Worm (Caenorhabditis elegans) whole organism, young adult: ENCODE measurements around the gene mpdu-1.

Experiments used
- B0019.2 ChIP-seq: fragments of 200-800 bp; sonication (Bioruptor generic); conservative IDR thresholded peaks from 2 replicates; pipeline ENCODE4 v1.3.6; 2022; ENCODE audit warnings: missing genetic modification reagents, missing genetic modification characterization, missing compliant biosample characterization
- F37B4.10 ChIP-seq: fragments of 200-800 bp; sonication (Bioruptor generic); IDR thresholded peaks from 2 replicates; pipeline ENCODE4 v1.3.6; 2022; ENCODE audit warnings: missing genetic modification characterization, missing compliant biosample characterization
- F49E8.2 ChIP-seq: sonication (generic microtip); optimal IDR thresholded peaks from 3 replicates; lab custom pipeline; 2017; ENCODE audit warnings: missing genetic modification characterization, mild to moderate bottlenecking, missing compliant biosample characterization, antibody characterized with exemption, moderate library complexity; ENCODE audit not compliant: insufficient read depth
- K12H6.12 ChIP-seq: fragments of 200-800 bp; sonication (Bioruptor generic); optimal IDR thresholded peaks from 2 replicates; lab custom pipeline; 2018; ENCODE audit warnings: mild to moderate bottlenecking, missing genetic modification characterization, missing compliant biosample characterization
- Y56A3A.18 ChIP-seq: fragments of 200-800 bp; sonication (Bioruptor generic); IDR thresholded peaks from 2 replicates; pipeline ENCODE4 v1.3.6; 2022; ENCODE audit warnings: missing genetic modification reagents, missing genetic modification characterization, missing compliant biosample characterization
- akir-1 ChIP-seq: fragments of 200-800 bp; sonication (Bioruptor generic); optimal IDR thresholded peaks from 2 replicates; lab custom pipeline; 2018; ENCODE audit warnings: mild to moderate bottlenecking, missing genetic modification characterization, moderate library complexity, missing compliant biosample characterization
- ama-1 ChIP-seq, 3 experiments: fragments of 150-350 bp in 1 of 3; sonication (generic microtip) in 2 of 3; optimal IDR thresholded peaks; 2 replicates each; lab custom pipeline; 2014 to 2018; ENCODE audit warnings: missing biosample characterization in 2 of 3, missing genetic modification characterization in 2 of 3, missing genetic modification reagents in 2 of 3
- aptf-2 ChIP-seq: fragments of 200-800 bp; sonication (Bioruptor generic); conservative IDR thresholded peaks from 2 replicates; pipeline ENCODE4 v1.3.6; 2022; ENCODE audit warnings: missing genetic modification reagents, missing genetic modification characterization, missing compliant biosample characterization
- aptf-3 ChIP-seq: fragments of 200-800 bp; sonication (Bioruptor generic); IDR thresholded peaks from 2 replicates; pipeline ENCODE4 v1.3.6; 2022; ENCODE audit warnings: missing genetic modification characterization, missing compliant biosample characterization
- attf-3 ChIP-seq: fragments of 200-800 bp; sonication (Bioruptor generic); conservative IDR thresholded peaks from 2 replicates; pipeline ENCODE4 v1.3.6; 2022; ENCODE audit warnings: missing genetic modification reagents, missing genetic modification characterization, missing compliant biosample characterization
- attf-6 ChIP-seq: fragments of 200-800 bp; sonication (Bioruptor generic); IDR thresholded peaks from 2 replicates; pipeline ENCODE4 v1.3.6; 2022; ENCODE audit warnings: missing genetic modification reagents, missing genetic modification characterization, missing compliant biosample characterization
- bed-1 ChIP-seq: fragments of 200-800 bp; sonication (Bioruptor generic); IDR thresholded peaks from 2 replicates; pipeline ENCODE4 v1.3.6; 2022; ENCODE audit warnings: missing genetic modification reagents, missing genetic modification characterization, missing compliant biosample characterization
- ccch-3 ChIP-seq: fragments of 200-800 bp; sonication (Bioruptor generic); optimal IDR thresholded peaks from 2 replicates; lab custom pipeline; 2018; ENCODE audit warnings: mild to moderate bottlenecking, missing genetic modification characterization, missing compliant biosample characterization
- cebp-1 ChIP-seq, 2 experiments: fragments of 200-800 bp in 1 of 2; sonication (Bioruptor generic) in 1 of 2; sonication (generic microtip) in 1 of 2; IDR thresholded peaks in 1 of 2; optimal IDR thresholded peaks in 1 of 2; 2 replicates each; pipeline versions ENCODE4 v1.3.6 to Lab custom; 2017 to 2022; ENCODE audit warnings: missing compliant biosample characterization in 2 of 2, missing genetic modification characterization in 2 of 2, mild to moderate bottlenecking in 1 of 2, missing genetic modification reagents in 1 of 2, moderate library complexity in 1 of 2
- ceh-27 ChIP-seq: fragments of 200-800 bp; sonication (Bioruptor generic); optimal IDR thresholded peaks from 2 replicates; lab custom pipeline; 2018; ENCODE audit warnings: mild to moderate bottlenecking, missing genetic modification characterization, moderate library complexity, missing compliant biosample characterization
- ceh-40 ChIP-seq: fragments of 200-800 bp; sonication (Bioruptor generic); IDR thresholded peaks from 2 replicates; pipeline ENCODE4 v1.3.6; 2022; ENCODE audit warnings: missing genetic modification characterization, missing compliant biosample characterization
- ceh-58 ChIP-seq: fragments of 200-800 bp; sonication (Bioruptor generic); IDR thresholded peaks from 2 replicates; pipeline ENCODE4 v1.3.6; 2022; ENCODE audit warnings: missing genetic modification characterization, missing compliant biosample characterization
- dpl-1 ChIP-seq: fragments of 150-350 bp; optimal IDR thresholded peaks from 2 replicates; lab custom pipeline; 2014; ENCODE audit warnings: missing biosample characterization, missing genetic modification reagents, missing genetic modification characterization
- efl-1 ChIP-seq: fragments of 150-350 bp; optimal IDR thresholded peaks from 2 replicates; lab custom pipeline; 2014; ENCODE audit warnings: missing biosample characterization, missing genetic modification reagents, missing genetic modification characterization
- egrh-3 ChIP-seq: fragments of 200-800 bp; sonication (Bioruptor generic); IDR thresholded peaks from 2 replicates; pipeline ENCODE4 v1.3.6; 2022; ENCODE audit warnings: missing genetic modification reagents, missing genetic modification characterization, missing compliant biosample characterization
- ekl-4 ChIP-seq: fragments of 200-800 bp; sonication (Bioruptor generic); IDR thresholded peaks from 2 replicates; pipeline ENCODE4 v1.3.6; 2022; ENCODE audit warnings: missing genetic modification reagents, missing genetic modification characterization, missing compliant biosample characterization
- him-1 ChIP-seq: sonication (generic microtip); optimal IDR thresholded peaks from 2 replicates; lab custom pipeline; 2016; ENCODE audit warnings: missing genotype, missing genetic modification reagents, missing genetic modification characterization, missing compliant biosample characterization
- hmg-1.2 ChIP-seq: fragments of 200-800 bp; sonication (Bioruptor generic); IDR thresholded peaks from 2 replicates; pipeline ENCODE4 v1.3.6; 2022; ENCODE audit warnings: missing genetic modification reagents, missing genetic modification characterization, missing compliant biosample characterization
- lag-1 ChIP-seq: fragments of 200-800 bp; sonication (Bioruptor generic); IDR thresholded peaks from 2 replicates; pipeline ENCODE4 v1.3.6; 2022; ENCODE audit warnings: missing genetic modification reagents, missing genetic modification characterization, missing compliant biosample characterization
- let-526 ChIP-seq: fragments of 200-800 bp; sonication (Bioruptor generic); IDR thresholded peaks from 2 replicates; pipeline ENCODE4 v1.3.6; 2022; ENCODE audit warnings: missing genetic modification reagents, missing genetic modification characterization, missing compliant biosample characterization
- madf-3 ChIP-seq: fragments of 200-800 bp; sonication (Bioruptor generic); IDR thresholded peaks from 2 replicates; pipeline ENCODE4 v1.3.6; 2022; ENCODE audit warnings: missing genetic modification reagents, missing genetic modification characterization, missing compliant biosample characterization
- madf-6 ChIP-seq: fragments of 200-800 bp; sonication (Bioruptor generic); IDR thresholded peaks from 2 replicates; pipeline ENCODE4 v1.3.6; 2022; ENCODE audit warnings: missing genetic modification reagents, missing genetic modification characterization, missing compliant biosample characterization
- madf-8 ChIP-seq: fragments of 200-800 bp; sonication (Bioruptor generic); conservative IDR thresholded peaks from 2 replicates; pipeline ENCODE4 v1.3.6; 2022; ENCODE audit warnings: missing genetic modification reagents, missing genetic modification characterization, missing compliant biosample characterization
- nfya-1 ChIP-seq: sonication (generic microtip); optimal IDR thresholded peaks from 2 replicates; lab custom pipeline; 2017; ENCODE audit warnings: antibody characterized with exemption, missing compliant biosample characterization, missing genetic modification characterization, borderline replicate concordance; ENCODE audit not compliant: insufficient read depth
- nfya-2 ChIP-seq: fragments of 200-800 bp; sonication (Bioruptor generic); IDR thresholded peaks from 2 replicates; pipeline ENCODE4 v1.3.6; 2022; ENCODE audit warnings: missing genetic modification reagents, missing genetic modification characterization, missing compliant biosample characterization
- nfyb-1 ChIP-seq: fragments of 200-800 bp; sonication (Bioruptor generic); IDR thresholded peaks from 2 replicates; pipeline ENCODE4 v1.3.6; 2022; ENCODE audit warnings: missing genetic modification reagents, missing genetic modification characterization, missing compliant biosample characterization
- nhr-120 ChIP-seq: fragments of 200-800 bp; sonication (Bioruptor generic); IDR thresholded peaks from 2 replicates; pipeline ENCODE4 v1.3.6; 2022; ENCODE audit warnings: missing genetic modification characterization, missing compliant biosample characterization
- pbrm-1 ChIP-seq: fragments of 200-800 bp; sonication (Bioruptor generic); IDR thresholded peaks from 2 replicates; pipeline ENCODE4 v1.3.6; 2022; ENCODE audit warnings: missing genetic modification reagents, missing genetic modification characterization, missing compliant biosample characterization
- snpc-1.1 ChIP-seq: sonication (generic microtip); optimal IDR thresholded peaks from 2 replicates; lab custom pipeline; 2017; ENCODE audit warnings: missing genetic modification characterization, mild to moderate bottlenecking, missing compliant biosample characterization, antibody characterized with exemption, moderate library complexity, missing genotype, missing genetic modification reagents; ENCODE audit not compliant: insufficient read depth
- tbx-9 ChIP-seq: sonication (generic microtip); optimal IDR thresholded peaks from 2 replicates; lab custom pipeline; 2016; ENCODE audit warnings: borderline replicate concordance, missing genetic modification characterization, inconsistent platforms, missing compliant biosample characterization
- zfh-2 ChIP-seq: fragments of 200-800 bp; sonication (Bioruptor generic); conservative IDR thresholded peaks from 2 replicates; pipeline ENCODE4 v1.3.6; 2022; ENCODE audit warnings: missing genetic modification reagents, missing genetic modification characterization, missing compliant biosample characterization
- ztf-25 ChIP-seq: fragments of 200-800 bp; sonication (Bioruptor generic); IDR thresholded peaks from 2 replicates; pipeline ENCODE4 v1.3.6; 2022; ENCODE audit warnings: missing genetic modification reagents, missing genetic modification characterization, missing compliant biosample characterization
- ztf-28 ChIP-seq: fragments of 200-800 bp; sonication (Bioruptor generic); IDR thresholded peaks from 2 replicates; pipeline ENCODE4 v1.3.6; 2022; ENCODE audit warnings: missing genetic modification reagents, missing genetic modification characterization, missing compliant biosample characterization
- ztf-6 ChIP-seq: fragments of 200-800 bp; sonication (Bioruptor generic); IDR thresholded peaks from 2 replicates; pipeline ENCODE4 v1.3.6; 2022; ENCODE audit warnings: missing genetic modification reagents, missing genetic modification characterization, missing compliant biosample characterization

mpdu-1 gene

DNA sequence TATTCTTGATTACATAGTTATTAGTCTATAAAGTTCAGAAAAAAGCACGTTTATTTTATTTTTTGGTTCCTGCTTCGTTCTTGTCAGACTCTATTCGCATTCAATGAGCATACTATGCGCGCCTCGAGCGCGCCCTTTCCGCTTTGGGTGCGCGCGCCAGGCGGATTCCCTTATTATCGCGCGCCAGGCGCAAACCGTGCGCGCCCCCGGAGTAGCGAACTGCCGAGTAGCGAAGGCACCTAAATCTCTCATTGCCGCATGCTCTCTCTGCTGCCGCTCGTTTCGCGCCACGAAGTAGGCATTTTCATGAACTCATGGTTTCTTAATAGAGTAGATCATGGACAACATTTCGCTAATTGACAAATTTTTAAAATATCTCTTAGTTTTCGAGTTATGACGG, 31.9 kb downstream of the mpdu-1 start:
- TF ChIP-seq aptf-3 (GFP tag; lab: Robert Waterston, UW) (0 out of 2 replicates have a peak, but pooled peaks have one; percentile 53), madf-8 (peak; percentile 35; the same call in 1 of the 2 replicates), hmg-1.2 (peak; percentile 60; the same call in 1 of the 2 replicates), madf-6 (GFP tag; lab: Robert Waterston, UW) (peak; percentile 72), ztf-28 (no peak), zfh-2 (GFP tag; lab: Robert Waterston, UW) (peak; percentile 81), Y56A3A.18 (GFP tag; lab: Robert Waterston, UW) (no peak), egrh-3 (GFP tag; lab: Robert Waterston, UW) (peak; percentile 79; the same call in 1 of the 2 replicates), efl-1 (GFP tag; lab: Kevin White, UChicago) (peak; percentile 14)

DNA sequence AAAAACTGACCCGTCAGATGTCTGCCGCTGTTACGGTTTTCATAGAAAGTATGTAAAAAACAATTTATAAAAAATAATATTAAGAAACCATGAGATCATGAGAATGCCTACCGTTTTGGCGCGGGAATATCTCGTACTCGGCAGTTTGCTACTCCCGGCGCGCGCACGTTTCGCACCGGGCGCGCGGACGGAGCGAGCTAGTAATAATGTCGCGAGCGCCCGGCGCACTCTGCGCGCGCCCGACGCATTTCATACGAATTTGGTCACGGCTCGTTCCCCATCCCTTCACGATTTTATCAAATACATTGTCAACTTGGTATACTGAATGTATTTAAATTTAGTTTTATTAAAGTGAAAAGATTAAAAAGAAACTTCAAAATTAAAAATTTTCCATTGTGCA, 33.1 kb downstream of the mpdu-1 start:
- no peak for TF ChIP-seq bed-1 (GFP tag; lab: Robert Waterston, UW)
- peak; percentile 63 for TF ChIP-seq zfh-2 (GFP tag; lab: Robert Waterston, UW)

DNA sequence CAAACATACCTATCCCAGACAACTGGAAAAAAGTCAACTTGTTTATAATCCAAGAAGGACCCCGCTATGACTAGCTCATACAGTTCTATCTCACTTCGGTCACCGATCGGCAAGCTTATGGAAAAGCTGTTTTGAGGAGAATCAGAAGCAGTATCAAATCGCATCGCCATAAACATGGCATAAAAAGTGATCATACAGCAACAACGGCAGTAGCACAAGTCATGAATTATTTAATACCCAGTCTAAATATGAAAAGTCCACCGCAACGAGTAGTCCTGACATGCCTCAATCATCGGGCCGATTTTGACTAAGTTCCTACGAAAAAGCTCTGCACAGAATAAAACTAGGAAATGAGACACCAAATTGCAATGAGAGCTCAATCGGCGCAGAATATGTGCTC, 35.4 kb downstream of the mpdu-1 start:
- TF ChIP-seq hmg-1.2 (no peak), nfya-2 (no peak), F49E8.2 (tag; lab: Kevin White, UChicago) (no peak), attf-3 (GFP tag; lab: Robert Waterston, UW) (no peak), ccch-3 (GFP tag; lab: Kevin White, UChicago) (no peak), him-1 (tag; lab: Kevin White, UChicago) (no peak), ama-1 (optimal IDR thresholded peaks at IDR 0.05; lab: Kevin White, UChicago) (no peak), ama-1 (GFP tag; optimal IDR thresholded peaks at IDR 0.05; lab: Kevin White, UChicago) (no peak), nhr-120 (GFP tag; lab: Robert Waterston, UW) (no peak), K12H6.12 (tag; lab: Kevin White, UChicago) (no peak), nfya-1 (tag; lab: Kevin White, UChicago) (no peak), tbx-9 (tag; lab: Kevin White, UChicago) (no peak), akir-1 (no peak)

ce11 chrV:8318135-8318534, 40.8 kb downstream of the mpdu-1 start, which contains the start of gene clec-219:
clec-219 (plus strand) TSS chrV:8318435.
- TF ChIP-seq ceh-27 (GFP tag; lab: Kevin White, UChicago) (no peak), nfyb-1 (GFP tag; lab: Robert Waterston, UW) (no peak), snpc-1.1 (tag; lab: Kevin White, UChicago) (no peak), dpl-1 (GFP tag; lab: Kevin White, UChicago) (no peak), cebp-1 (GFP tag; IDR thresholded peaks at IDR 0.05; lab: Robert Waterston, UW) (no peak), cebp-1 (tag; optimal IDR thresholded peaks at IDR 0.05; lab: Kevin White, UChicago) (no peak), ekl-4 (GFP tag; lab: Robert Waterston, UW) (no peak)
- TF ChIP-seq, all 124 proteins: peak for 0

ce11 chrV:8314782-8315181, 44.2 kb downstream of the mpdu-1 start:
- 0 out of 2 replicates have a peak, but pooled peaks have one; percentile 13 for TF ChIP-seq aptf-2 (GFP tag; lab: Robert Waterston, UW)
- peak; percentile 34; the same call in 1 of the 2 replicates for TF ChIP-seq pbrm-1 (GFP tag; lab: Robert Waterston, UW)
- 0 out of 2 replicates have a peak, but pooled peaks have one; percentile 56 for TF ChIP-seq ztf-6 (GFP tag; lab: Robert Waterston, UW)
- TF ChIP-seq ztf-25 (GFP tag; lab: Robert Waterston, UW) = peak; percentile 66; the same call in 1 of the 2 replicates
- TF ChIP-seq madf-3 (GFP tag; lab: Robert Waterston, UW) = peak; percentile 68; the same call in 1 of the 2 replicates
- TF ChIP-seq attf-6 (GFP tag; lab: Robert Waterston, UW) = 0 out of 2 replicates have a peak, but pooled peaks have one; percentile 9
- 0 out of 2 replicates have a peak, but pooled peaks have one; percentile 22 for TF ChIP-seq ceh-40
- peak; percentile 66; the same call in 1 of the 2 replicates for TF ChIP-seq let-526 (GFP tag; lab: Robert Waterston, UW)
- 0 out of 2 replicates have a peak, but pooled peaks have one; percentile 34 for TF ChIP-seq Y56A3A.18 (GFP tag; lab: Robert Waterston, UW)
- 0 out of 2 replicates have a peak, but pooled peaks have one; percentile 31 for TF ChIP-seq F37B4.10 (GFP tag; lab: Robert Waterston, UW)
- 0 out of 2 replicates have a peak, but pooled peaks have one; percentile 77 for TF ChIP-seq lag-1 (GFP tag; lab: Robert Waterston, UW)
- peak; percentile 72; the same call in 1 of the 2 replicates for TF ChIP-seq bed-1 (GFP tag; lab: Robert Waterston, UW)
- TF ChIP-seq ceh-58 = 0 out of 2 replicates have a peak, but pooled peaks have one; percentile 58
- 0 out of 2 replicates have a peak, but pooled peaks have one; percentile 9 for TF ChIP-seq B0019.2
